Worm (Caenorhabditis elegans): ENCODE results near the gene F54D12.2.

The F54D12.2 gene

DNA sequence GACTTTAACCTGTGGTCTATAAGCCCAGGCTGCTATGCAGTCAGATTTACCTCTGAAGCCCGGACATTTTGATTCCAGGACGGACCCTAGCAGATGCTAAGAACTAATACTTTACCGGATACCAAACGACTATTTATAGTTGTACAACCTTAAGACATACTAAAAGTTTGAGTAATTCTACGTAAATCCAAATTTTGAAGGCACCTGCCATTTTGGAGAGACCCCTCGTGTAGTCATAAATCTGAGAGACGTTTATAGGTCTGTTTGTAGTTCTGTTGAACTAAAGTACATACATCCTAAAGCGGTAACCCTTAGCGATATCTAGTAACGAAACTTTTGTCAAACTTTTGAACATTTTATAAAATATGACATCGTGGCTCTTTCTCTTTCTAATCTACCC lies at the start of gene F54D12.2:
Gene F54D12.2 (plus strand): TSS at position 301 of the 400 bp plus-strand sequence.
- TF ChIP-seq klf-2 (GFP tag; conservative IDR thresholded peaks at IDR 0.05) (no peak), ref-1 (GFP tag; conservative IDR thresholded peaks at IDR 0.05) (no peak), T22C8.4 (GFP tag; IDR thresholded peaks at IDR 0.05) (no peak), cog-1 (tag; optimal IDR thresholded peaks at IDR 0.05) (no peak), flt-1 (GFP tag; IDR thresholded peaks at IDR 0.05) (no peak), tab-1 (GFP tag; IDR thresholded peaks at IDR 0.05) (no peak), ztf-29 (GFP tag; IDR thresholded peaks at IDR 0.05) (no peak), med-1 (GFP tag; optimal IDR thresholded peaks at IDR 0.05; ENCODE audit: insufficient read depth) (no peak), ztf-23 (GFP tag; IDR thresholded peaks at IDR 0.05) (no peak)

DNA sequence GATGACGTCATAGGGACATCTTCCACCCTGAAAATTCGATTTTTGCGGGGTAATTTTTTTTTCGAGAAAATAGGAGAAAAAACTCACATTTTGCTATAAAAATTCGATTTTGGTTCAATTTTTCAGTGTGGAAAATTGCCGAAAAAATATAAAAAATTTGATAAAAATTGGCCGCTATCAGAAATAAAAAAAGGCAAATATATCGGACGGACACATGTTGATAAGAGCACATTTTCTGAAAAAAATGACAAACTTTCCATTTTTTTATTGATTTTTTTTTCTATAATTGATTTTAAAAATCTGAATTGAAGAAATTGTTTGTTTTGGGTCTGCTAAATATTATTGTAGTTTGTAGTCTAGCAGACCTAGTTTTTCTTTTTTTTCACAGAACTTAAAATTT lies 43.0 kb upstream of the F54D12.2 start, which contains the start of gene C13A10.1:
Gene C13A10.1 (minus strand): TSS at position 170 of the 400 bp plus-strand sequence.
- no peak for TF ChIP-seq klf-2 (GFP tag; conservative IDR thresholded peaks at IDR 0.05)
- TF ChIP-seq flt-1 (GFP tag; IDR thresholded peaks at IDR 0.05): no peak
- TF ChIP-seq tab-1 (GFP tag; IDR thresholded peaks at IDR 0.05): no peak
- no peak for TF ChIP-seq ztf-23 (GFP tag; IDR thresholded peaks at IDR 0.05)
- TF ChIP-seq cog-1 (tag; optimal IDR thresholded peaks at IDR 0.05): no peak
- no peak for TF ChIP-seq med-1 (GFP tag; optimal IDR thresholded peaks at IDR 0.05; ENCODE audit: insufficient read depth)
- TF ChIP-seq ztf-29 (GFP tag; IDR thresholded peaks at IDR 0.05): no peak
- TF ChIP-seq ref-1 (GFP tag; conservative IDR thresholded peaks at IDR 0.05): no peak
- TF ChIP-seq T22C8.4 (GFP tag; IDR thresholded peaks at IDR 0.05): no peak

DNA sequence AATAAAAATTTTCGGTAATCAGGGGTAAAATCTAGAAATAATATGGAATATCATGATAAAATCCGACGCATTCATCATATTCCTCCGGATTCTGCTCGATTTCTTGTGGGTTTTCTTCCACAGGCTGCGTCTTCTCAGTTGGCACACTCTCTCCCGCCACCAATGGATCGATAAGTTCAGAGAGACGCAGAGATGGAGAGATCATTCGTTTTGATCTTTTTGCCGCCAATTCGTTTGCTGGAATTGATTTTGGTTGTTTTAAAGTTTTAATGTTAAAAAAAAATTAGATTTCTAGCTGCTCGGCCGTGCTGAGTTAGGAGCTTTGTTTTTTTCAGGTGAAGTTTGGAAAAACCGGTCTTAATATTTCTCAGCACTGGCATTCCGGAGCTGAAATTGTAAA lies 41.2 kb upstream of the F54D12.2 start:
- no peak for TF ChIP-seq T22C8.4 (GFP tag; IDR thresholded peaks at IDR 0.05)
- TF ChIP-seq cog-1 (tag; optimal IDR thresholded peaks at IDR 0.05): no peak
- TF ChIP-seq ztf-23 (GFP tag; IDR thresholded peaks at IDR 0.05): no peak

DNA sequence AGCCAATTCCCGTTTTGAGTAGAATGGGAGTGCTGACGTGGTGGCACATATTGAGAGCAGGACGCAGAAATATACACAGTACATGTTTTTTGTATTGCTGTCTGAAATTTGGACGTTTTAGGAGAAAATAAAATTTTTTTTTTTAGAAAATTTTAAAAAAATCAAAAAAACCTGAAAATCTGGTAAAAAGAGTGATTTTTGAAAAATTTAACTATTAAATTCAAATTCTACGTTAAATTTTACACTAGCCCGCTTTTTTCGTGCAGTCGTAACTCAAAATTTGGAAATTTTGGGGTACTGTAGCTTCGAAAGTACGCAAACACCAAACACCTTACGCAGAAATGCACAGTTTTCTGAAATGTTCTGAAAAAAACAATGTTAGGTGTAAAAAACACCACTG lies 40.6 kb upstream of the F54D12.2 start, which contains the start of gene C13A10.2:
Gene C13A10.2 (minus strand): TSS at position 101 of the 400 bp plus-strand sequence.
- TF ChIP-seq T22C8.4 (GFP tag; IDR thresholded peaks at IDR 0.05) (no peak), ref-1 (GFP tag; conservative IDR thresholded peaks at IDR 0.05) (no peak), med-1 (GFP tag; optimal IDR thresholded peaks at IDR 0.05; ENCODE audit: insufficient read depth) (no peak), cog-1 (tag; optimal IDR thresholded peaks at IDR 0.05) (no peak), ztf-23 (GFP tag; IDR thresholded peaks at IDR 0.05) (no peak), klf-2 (GFP tag; conservative IDR thresholded peaks at IDR 0.05) (no peak), flt-1 (GFP tag; IDR thresholded peaks at IDR 0.05) (no peak), ztf-29 (GFP tag; IDR thresholded peaks at IDR 0.05) (no peak), tab-1 (GFP tag; IDR thresholded peaks at IDR 0.05) (no peak)

DNA sequence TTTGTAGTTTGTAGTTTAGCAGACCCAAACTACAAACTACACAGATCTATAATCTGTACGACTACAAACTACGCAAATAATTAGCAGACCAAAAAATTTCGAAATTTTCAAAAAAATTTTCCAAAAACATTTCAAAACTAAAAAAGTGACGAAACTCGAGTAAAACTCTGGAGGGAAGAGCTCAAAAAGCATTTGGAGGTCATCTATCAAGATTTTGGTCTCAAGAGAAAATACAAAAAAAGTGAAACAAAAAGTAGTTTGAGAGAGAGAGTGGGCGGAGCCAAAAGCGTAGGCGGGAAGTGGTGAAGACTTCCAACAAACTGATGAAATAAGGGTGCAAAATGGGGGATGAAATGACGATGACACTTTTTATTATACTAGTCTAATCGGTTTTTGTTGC lies 38.2 kb upstream of the F54D12.2 start:
- TF ChIP-seq T22C8.4 (GFP tag; IDR thresholded peaks at IDR 0.05) (no peak), ztf-23 (GFP tag; IDR thresholded peaks at IDR 0.05) (no peak), med-1 (GFP tag; optimal IDR thresholded peaks at IDR 0.05; ENCODE audit: insufficient read depth) (no peak), ztf-29 (GFP tag; IDR thresholded peaks at IDR 0.05) (no peak), cog-1 (tag; optimal IDR thresholded peaks at IDR 0.05) (no peak), ref-1 (GFP tag; conservative IDR thresholded peaks at IDR 0.05) (no peak), tab-1 (GFP tag; IDR thresholded peaks at IDR 0.05) (no peak), flt-1 (GFP tag; IDR thresholded peaks at IDR 0.05) (no peak), klf-2 (GFP tag; conservative IDR thresholded peaks at IDR 0.05) (no peak)

DNA sequence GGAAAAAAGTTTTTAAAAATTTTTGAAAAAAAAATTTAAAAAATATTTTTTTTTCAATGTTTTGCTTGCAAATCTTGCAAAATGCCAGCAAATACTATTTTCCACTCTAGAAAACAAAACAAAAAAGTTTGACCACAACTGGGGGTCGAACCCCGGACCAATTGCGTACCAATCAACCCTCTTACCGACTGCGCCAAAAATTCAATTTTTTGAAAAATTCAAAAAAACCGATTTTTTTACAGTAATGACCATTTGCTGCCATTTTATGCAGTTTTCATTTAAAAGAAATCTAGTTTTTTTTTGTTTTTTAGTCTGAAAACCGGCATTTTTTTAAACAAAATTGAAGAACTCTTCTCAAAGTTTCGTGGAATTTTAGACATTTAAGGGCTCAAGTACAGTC lies 36.1 kb upstream of the F54D12.2 start:
- TF ChIP-seq ref-1 (GFP tag; conservative IDR thresholded peaks at IDR 0.05): no peak
- TF ChIP-seq med-1 (GFP tag; optimal IDR thresholded peaks at IDR 0.05; ENCODE audit: insufficient read depth): no peak
- no peak for TF ChIP-seq cog-1 (tag; optimal IDR thresholded peaks at IDR 0.05)
- TF ChIP-seq ztf-29 (GFP tag; IDR thresholded peaks at IDR 0.05): no peak

DNA sequence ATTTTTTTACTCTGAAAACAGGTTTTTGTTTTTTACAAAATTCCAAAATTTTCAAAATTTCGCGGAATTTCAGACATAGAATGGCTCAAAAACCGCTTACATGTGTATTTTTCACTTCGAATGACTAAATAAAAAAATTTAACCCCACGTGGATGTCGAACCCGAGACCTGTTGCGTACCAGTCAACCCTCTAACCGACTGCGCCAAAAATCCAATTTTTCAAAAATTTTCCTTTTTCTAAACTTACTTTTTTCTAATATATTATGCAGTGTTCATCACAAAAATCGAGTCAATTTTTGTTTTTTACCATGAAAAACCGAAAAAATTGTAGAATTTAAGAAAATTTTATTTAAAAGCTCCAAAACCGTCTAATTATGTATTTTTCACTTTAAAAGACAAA lies 32.5 kb upstream of the F54D12.2 start:
- TF ChIP-seq ztf-29 (GFP tag; IDR thresholded peaks at IDR 0.05) (no peak), ref-1 (GFP tag; conservative IDR thresholded peaks at IDR 0.05) (no peak), T22C8.4 (GFP tag; IDR thresholded peaks at IDR 0.05) (no peak), cog-1 (tag; optimal IDR thresholded peaks at IDR 0.05) (no peak), klf-2 (GFP tag; conservative IDR thresholded peaks at IDR 0.05) (no peak), flt-1 (GFP tag; IDR thresholded peaks at IDR 0.05) (no peak), med-1 (GFP tag; optimal IDR thresholded peaks at IDR 0.05; ENCODE audit: insufficient read depth) (no peak), ztf-23 (GFP tag; IDR thresholded peaks at IDR 0.05) (no peak), tab-1 (GFP tag; IDR thresholded peaks at IDR 0.05) (no peak)

DNA sequence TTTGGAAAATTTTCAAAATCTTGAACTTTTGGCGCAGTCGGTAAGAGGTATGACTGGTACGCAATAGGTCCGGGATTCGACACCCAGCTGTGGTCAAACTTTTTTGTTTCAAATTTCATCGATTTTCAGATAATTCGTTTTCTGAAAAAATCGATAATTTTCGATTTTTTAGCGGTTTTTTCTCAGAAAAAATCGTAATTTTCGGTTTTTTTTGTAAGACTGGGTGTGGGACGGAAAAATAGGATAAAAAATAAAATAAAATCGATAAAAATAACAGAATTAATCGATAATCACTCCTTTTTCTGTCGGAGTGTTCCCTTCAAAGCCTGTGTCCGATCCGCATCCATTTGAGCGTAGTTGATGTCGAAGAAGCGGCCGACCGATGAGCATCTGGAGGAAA lies 29.7 kb upstream of the F54D12.2 start:
- TF ChIP-seq ztf-23 (GFP tag; IDR thresholded peaks at IDR 0.05) (no peak), T22C8.4 (GFP tag; IDR thresholded peaks at IDR 0.05) (no peak), med-1 (GFP tag; optimal IDR thresholded peaks at IDR 0.05; ENCODE audit: insufficient read depth) (no peak), klf-2 (GFP tag; conservative IDR thresholded peaks at IDR 0.05) (no peak), tab-1 (GFP tag; IDR thresholded peaks at IDR 0.05) (no peak), flt-1 (GFP tag; IDR thresholded peaks at IDR 0.05) (no peak), cog-1 (tag; optimal IDR thresholded peaks at IDR 0.05) (no peak), ztf-29 (GFP tag; IDR thresholded peaks at IDR 0.05) (no peak), ref-1 (GFP tag; conservative IDR thresholded peaks at IDR 0.05) (no peak)

DNA sequence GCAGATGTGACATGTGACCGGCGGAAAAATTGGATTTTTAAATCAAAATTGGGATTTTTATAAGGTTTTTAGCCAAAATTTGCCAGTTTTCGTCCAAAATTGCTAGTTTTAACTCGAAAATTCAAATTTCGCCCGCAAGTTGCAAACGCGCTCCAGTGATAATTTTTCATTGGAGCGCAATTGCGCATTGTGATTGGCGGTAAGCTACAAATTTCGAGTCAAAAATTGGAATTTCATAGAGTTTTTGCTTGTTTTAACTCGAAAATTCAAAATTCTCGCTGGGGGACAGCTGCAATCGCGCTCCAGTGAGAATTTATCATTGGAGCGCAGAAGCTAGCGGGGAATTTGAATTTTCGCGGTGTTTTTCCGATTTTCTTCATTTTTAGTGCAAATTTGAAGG lies 29.2 kb upstream of the F54D12.2 start:
- TF ChIP-seq ztf-29 (GFP tag; IDR thresholded peaks at IDR 0.05) (no peak), cog-1 (tag; optimal IDR thresholded peaks at IDR 0.05) (no peak), klf-2 (GFP tag; conservative IDR thresholded peaks at IDR 0.05) (no peak), med-1 (GFP tag; optimal IDR thresholded peaks at IDR 0.05; ENCODE audit: insufficient read depth) (no peak), ref-1 (GFP tag; conservative IDR thresholded peaks at IDR 0.05) (no peak), ztf-23 (GFP tag; IDR thresholded peaks at IDR 0.05) (no peak), T22C8.4 (GFP tag; IDR thresholded peaks at IDR 0.05) (no peak), flt-1 (GFP tag; IDR thresholded peaks at IDR 0.05) (no peak), tab-1 (GFP tag; IDR thresholded peaks at IDR 0.05) (no peak)

DNA sequence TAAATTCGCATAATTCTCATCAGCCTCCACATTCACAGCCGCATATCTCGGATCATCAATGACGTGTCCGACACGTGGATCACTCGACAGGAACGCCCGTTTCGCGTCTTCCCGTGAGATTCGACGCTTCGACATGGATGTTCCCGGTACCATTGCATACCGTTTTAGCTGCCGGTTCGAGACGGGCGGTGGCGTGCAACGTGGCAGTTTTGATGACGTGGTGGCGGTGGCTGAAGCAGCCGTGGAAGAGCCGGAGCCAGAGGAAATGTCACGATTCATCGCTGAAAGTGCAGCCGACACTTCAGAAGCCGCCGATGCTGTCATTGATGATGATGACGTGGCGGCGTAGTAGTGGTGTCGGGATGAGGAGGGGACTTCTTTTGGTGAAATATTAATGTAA lies 27.0 kb upstream of the F54D12.2 start:
- TF ChIP-seq ztf-23 (GFP tag; IDR thresholded peaks at IDR 0.05): no peak
- TF ChIP-seq cog-1 (tag; optimal IDR thresholded peaks at IDR 0.05): no peak
- no peak for TF ChIP-seq T22C8.4 (GFP tag; IDR thresholded peaks at IDR 0.05)
- no peak for TF ChIP-seq med-1 (GFP tag; optimal IDR thresholded peaks at IDR 0.05; ENCODE audit: insufficient read depth)
- no peak for TF ChIP-seq tab-1 (GFP tag; IDR thresholded peaks at IDR 0.05)

Data from whole organism, midembryonic.